Worm (Caenorhabditis elegans) whole organism, early embryonic: ENCODE data around the gene far-6.

Experiments
- B0310.2 ChIP-seq: sonication (generic microtip); optimal IDR thresholded peaks from 2 replicates; lab custom pipeline; 2016; ENCODE audit warnings: mild to moderate bottlenecking, missing genetic modification characterization, missing compliant biosample characterization
- ama-1 ChIP-seq: fragments of 150-350 bp; optimal IDR thresholded peaks from 2 replicates; lab custom pipeline; 2014
- ceh-13 ChIP-seq: fragments of 200-800 bp; sonication (Bioruptor generic); optimal IDR thresholded peaks from 2 replicates; lab custom pipeline; 2018; ENCODE audit warnings: mild to moderate bottlenecking, missing genetic modification characterization, missing compliant biosample characterization
- ceh-36 ChIP-seq: sonication (generic microtip); optimal IDR thresholded peaks from 2 replicates; lab custom pipeline; 2016; ENCODE audit warnings: missing genetic modification characterization, inconsistent platforms, missing compliant biosample characterization
- flt-1 ChIP-seq: fragments of 200-800 bp; sonication (Bioruptor generic); IDR thresholded peaks from 2 replicates; pipeline ENCODE4 v1.3.6; 2022; ENCODE audit warnings: missing genetic modification characterization, missing compliant biosample characterization
- hmbx-1 ChIP-seq: sonication (generic microtip); optimal IDR thresholded peaks from 2 replicates; lab custom pipeline; 2016; ENCODE audit warnings: mild to moderate bottlenecking, missing genetic modification characterization, missing compliant biosample characterization
- hmg-4 ChIP-seq: fragments of 200-800 bp; sonication (Bioruptor generic); optimal IDR thresholded peaks from 2 replicates; lab custom pipeline; 2018; ENCODE audit warnings: mild to moderate bottlenecking, missing genetic modification characterization, missing compliant biosample characterization
- scrt-1 ChIP-seq: fragments of 200-800 bp; sonication (Bioruptor generic); IDR thresholded peaks from 2 replicates; pipeline ENCODE4 v1.3.6; 2022; ENCODE audit warnings: missing genetic modification characterization, missing compliant biosample characterization
- tbx-11 ChIP-seq: fragments of 200-800 bp; sonication (Bioruptor generic); IDR thresholded peaks from 2 replicates; pipeline ENCODE4 v1.3.6; 2022; ENCODE audit warnings: missing genetic modification characterization, missing compliant biosample characterization
- tbx-37 ChIP-seq: fragments of 200-800 bp; sonication (Bioruptor generic); conservative IDR thresholded peaks from 2 replicates; pipeline ENCODE4 v1.3.6; 2022; ENCODE audit warnings: missing genetic modification reagents, missing genetic modification characterization, missing compliant biosample characterization
- tra-4 ChIP-seq: sonication (generic microtip); optimal IDR thresholded peaks from 2 replicates; lab custom pipeline; 2017; ENCODE audit warnings: missing genetic modification characterization, missing compliant biosample characterization

ce11 chrIV:13327064-13327463 is 1.1 kb upstream of the far-6 start:
- TF ChIP-seq B0310.2 (tag; lab: Kevin White, UChicago) (no peak), tra-4 (no peak), ceh-36 (tag; lab: Kevin White, UChicago) (no peak), hmg-4 (GFP tag; lab: Kevin White, UChicago) (no peak), scrt-1 (GFP tag; lab: Robert Waterston, UW) (no peak), tbx-11 (GFP tag; lab: Robert Waterston, UW) (no peak), ama-1 (lab: Kevin White, UChicago) (no peak), ceh-13 (GFP tag; lab: Kevin White, UChicago) (no peak), flt-1 (GFP tag; lab: Robert Waterston, UW) (no peak), hmbx-1 (tag; lab: Kevin White, UChicago) (no peak), tbx-37 (GFP tag; lab: Robert Waterston, UW) (no peak)
